Fruit fly (Drosophila melanogaster): ENCODE results near the gene CG42505.

Gene CG42505

DNA sequence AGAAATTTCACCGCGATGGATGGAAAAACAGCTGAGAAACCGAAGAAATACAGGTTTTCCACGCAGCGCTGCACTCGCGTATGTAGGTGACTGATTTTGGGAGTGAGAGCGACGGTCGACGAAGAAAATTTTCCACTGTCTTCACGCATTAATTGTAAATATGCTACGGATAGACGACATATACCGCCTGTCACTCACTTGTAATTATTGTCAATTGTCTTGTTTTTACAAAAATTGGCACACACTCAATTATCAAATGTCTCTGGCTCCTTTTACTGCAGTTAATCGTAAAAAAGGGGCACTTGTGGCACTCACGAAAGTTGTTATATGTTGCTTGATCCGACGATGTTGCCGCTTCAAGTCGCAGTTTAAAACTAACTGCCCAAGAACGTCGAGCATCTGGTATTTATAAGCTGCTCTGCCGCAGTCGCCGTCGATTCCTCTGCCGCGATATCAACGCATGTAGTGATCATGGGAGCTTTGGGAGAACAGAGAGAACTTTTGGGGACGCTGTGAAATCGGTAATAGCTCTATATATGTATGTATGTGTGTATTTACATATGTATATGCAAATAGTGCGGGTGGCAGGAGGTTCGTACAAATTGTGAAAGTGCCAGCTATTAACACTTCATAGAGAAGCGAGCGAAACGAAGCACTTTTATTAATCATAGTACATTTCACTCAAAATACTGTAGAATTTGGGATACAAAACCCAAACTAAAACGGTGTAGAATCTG is 38.5 kb downstream of the CG42505 start, which contains the start of gene mfas (continued):
- TF ChIP-seq CG10147 (GFP tag; optimal IDR thresholded peaks at IDR 0.05) (no peak), jigr1 (GFP tag; IDR thresholded peaks at IDR 0.05) (no peak), CG11696 (GFP tag; IDR thresholded peaks at IDR 0.05) (no peak), BtbVII (GFP tag; optimal IDR thresholded peaks at IDR 0.05) (no peak), CG18599 (GFP tag; optimal IDR thresholded peaks at IDR 0.05) (peak; percentile 26), toy (GFP tag; IDR thresholded peaks at IDR 0.05) (no peak), CG15514 (GFP tag; optimal IDR thresholded peaks at IDR 0.05) (no peak), CG13296 (GFP tag; optimal IDR thresholded peaks at IDR 0.05) (no peak), crol (GFP tag; IDR thresholded peaks at IDR 0.05) (no peak), peb (GFP tag; IDR thresholded peaks at IDR 0.05) (no peak), CG11560 (tag; IDR thresholded peaks at IDR 0.05) (no peak), Poxn (GFP tag; IDR thresholded peaks at IDR 0.05) (no peak), fd96Cb (tag; optimal IDR thresholded peaks at IDR 0.05) (no peak), CG17912 (GFP tag; optimal IDR thresholded peaks at IDR 0.05) (peak; percentile 70), CG5245 (GFP tag; optimal IDR thresholded peaks at IDR 0.05) (no peak), Atf-2 (GFP tag; optimal IDR thresholded peaks at IDR 0.05) (no peak), unc-4 (GFP tag; IDR thresholded peaks at IDR 0.05; ENCODE audit: partially characterized antibody) (no peak), nau (GFP tag; optimal IDR thresholded peaks at IDR 0.05) (peak; percentile 63), stc (GFP tag; IDR thresholded peaks at IDR 0.05) (no peak), NFAT (GFP tag; IDR thresholded peaks at IDR 0.05) (no peak), CG34422 (GFP tag; IDR thresholded peaks at IDR 0.05) (no peak; the same call in 2 of the 3 replicates), H2.0 (GFP tag; IDR thresholded peaks at IDR 0.05) (no peak), corto (GFP tag; optimal IDR thresholded peaks at IDR 0.05) (no peak), lab (GFP tag; optimal IDR thresholded peaks at IDR 0.05) (peak; percentile 61), odd (GFP tag; optimal IDR thresholded peaks at IDR 0.05) (no peak), Bdp1 (GFP tag; optimal IDR thresholded peaks at IDR 0.05) (no peak), Antp (GFP tag; optimal IDR thresholded peaks at IDR 0.05) (no peak), CG1529 (GFP tag; optimal IDR thresholded peaks at IDR 0.05) (no peak), NC2β (GFP tag; optimal IDR thresholded peaks at IDR 0.05) (no peak), dm (GFP tag; optimal IDR thresholded peaks at IDR 0.05) (no peak), CG1233 (GFP tag; optimal IDR thresholded peaks at IDR 0.05) (no peak), gce (GFP tag; IDR thresholded peaks at IDR 0.05) (no peak), ham (GFP tag; IDR thresholded peaks at IDR 0.05) (no peak), zen2 (GFP tag; IDR thresholded peaks at IDR 0.05; ENCODE audit: partially characterized antibody) (peak; percentile 6; the same call in 1 of the 3 replicates), nerfin-1 (tag; optimal IDR thresholded peaks at IDR 0.05) (no peak), twi (tag; optimal IDR thresholded peaks at IDR 0.05) (no peak), knrl (GFP tag; IDR thresholded peaks at IDR 0.05; ENCODE audit: partially characterized antibody) (no peak), tin (GFP tag; optimal IDR thresholded peaks at IDR 0.05) (no peak), CG6272 (GFP tag; IDR thresholded peaks at IDR 0.05) (no peak), CG7271 (tag; optimal IDR thresholded peaks at IDR 0.05) (no peak), CG7928 (GFP tag; optimal IDR thresholded peaks at IDR 0.05) (no peak), oc (tag; optimal IDR thresholded peaks at IDR 0.05) (no peak), CG2120 (GFP tag; optimal IDR thresholded peaks at IDR 0.05) (no peak), luna (GFP tag; optimal IDR thresholded peaks at IDR 0.05) (no peak), Meics (GFP tag; optimal IDR thresholded peaks at IDR 0.05) (no peak), CG6254 (GFP tag; optimal IDR thresholded peaks at IDR 0.05) (no peak), HmgD (GFP tag; optimal IDR thresholded peaks at IDR 0.05) (no peak), Six4 (GFP tag; optimal IDR thresholded peaks at IDR 0.05) (no peak), Usf (GFP tag; optimal IDR thresholded peaks at IDR 0.05) (no peak), CG14667 (GFP tag; IDR thresholded peaks at IDR 0.05) (no peak), CG7372 (GFP tag; IDR thresholded peaks at IDR 0.05) (no peak)

All from whole organism, embryonic.